Fruit fly (Drosophila melanogaster): ENCODE results near the gene CG2887.

The CG2887 gene

dm6 chrX:10515323-10515853 lies 37.1 kb upstream of the CG2887 start (continued):
- no peak for TF ChIP-seq wek (GFP tag; optimal IDR thresholded peaks at IDR 0.05)
- peak; percentile 80 for TF ChIP-seq croc (GFP tag; conservative IDR thresholded peaks at IDR 0.05)
- no peak for TF ChIP-seq CG7963 (GFP tag; IDR thresholded peaks at IDR 0.05; ENCODE audit: partially characterized antibody)
- no peak for TF ChIP-seq kay (GFP tag; optimal IDR thresholded peaks at IDR 0.05)
- TF ChIP-seq h (optimal IDR thresholded peaks at IDR 0.05): no peak
- TF ChIP-seq CG10654 (GFP tag; optimal IDR thresholded peaks at IDR 0.05): peak; percentile 30
- no peak for TF ChIP-seq CG4707 (GFP tag; optimal IDR thresholded peaks at IDR 0.05)
- no peak for TF ChIP-seq CG7745 (tag; optimal IDR thresholded peaks at IDR 0.05)
- no peak for TF ChIP-seq CG7372 (GFP tag; IDR thresholded peaks at IDR 0.05)
- no peak for TF ChIP-seq Atf6 (GFP tag; IDR thresholded peaks at IDR 0.05)
- TF ChIP-seq so (GFP tag; IDR thresholded peaks at IDR 0.05): no peak
- no peak for TF ChIP-seq CG15011 (GFP tag; optimal IDR thresholded peaks at IDR 0.05)
- 0 out of 3 replicates have a peak, but pooled peaks have one; percentile 31 for TF ChIP-seq CG11695 (GFP tag; IDR thresholded peaks at IDR 0.05)
- no peak for TF ChIP-seq repo (GFP tag; optimal IDR thresholded peaks at IDR 0.05)
- TF ChIP-seq CG5180 (GFP tag; optimal IDR thresholded peaks at IDR 0.05): peak; percentile 5
- peak; percentile 62 for TF ChIP-seq CG4424 (GFP tag; optimal IDR thresholded peaks at IDR 0.05)
- no peak for TF ChIP-seq CG5953 (GFP tag; IDR thresholded peaks at IDR 0.05)
- peak in 1 of 3 experiments; percentile 47 for TF ChIP-seq Stat92E (GFP tag; optimal IDR thresholded peaks at IDR 0.05)
- TF ChIP-seq Adf1 (GFP tag; IDR thresholded peaks at IDR 0.05): no peak
- TF ChIP-seq Lpt (GFP tag; optimal IDR thresholded peaks at IDR 0.05): no peak
- TF ChIP-seq MTF-1 (GFP tag; optimal IDR thresholded peaks at IDR 0.05; ENCODE audit: borderline replicate concordance): peak; percentile 37
- peak; percentile 55 for TF ChIP-seq az2 (GFP tag; optimal IDR thresholded peaks at IDR 0.05)
- no peak for TF ChIP-seq amos (GFP tag; IDR thresholded peaks at IDR 0.05; ENCODE audit: partially characterized antibody)
- TF ChIP-seq Six4 (GFP tag; optimal IDR thresholded peaks at IDR 0.05): peak; percentile 34
- no peak for TF ChIP-seq chinmo (GFP tag; IDR thresholded peaks at IDR 0.05; ENCODE audit: partially characterized antibody)
- TF ChIP-seq CG2120 (GFP tag; optimal IDR thresholded peaks at IDR 0.05): no peak
- peak; percentile 10 for TF ChIP-seq CG18476 (GFP tag; optimal IDR thresholded peaks at IDR 0.05)
- TF ChIP-seq dmrt99B (tag; optimal IDR thresholded peaks at IDR 0.05): peak; percentile 71
- TF ChIP-seq H2.0 (GFP tag; IDR thresholded peaks at IDR 0.05): no peak
- no peak for TF ChIP-seq sima (GFP tag; optimal IDR thresholded peaks at IDR 0.05)
- no peak for TF ChIP-seq pfk (GFP tag; optimal IDR thresholded peaks at IDR 0.05)
- TF ChIP-seq CG4854 (GFP tag; optimal IDR thresholded peaks at IDR 0.05): no peak
- TF ChIP-seq sens (GFP tag): peak; percentile 93
- peak; percentile 42 for TF ChIP-seq CG13624 (GFP tag; optimal IDR thresholded peaks at IDR 0.05)
- peak; percentile 61 for TF ChIP-seq Dad (GFP tag; optimal IDR thresholded peaks at IDR 0.05)
- TF ChIP-seq knrl (GFP tag; IDR thresholded peaks at IDR 0.05; ENCODE audit: partially characterized antibody): no peak
- peak; percentile 44 for TF ChIP-seq trh (GFP tag; optimal IDR thresholded peaks at IDR 0.05)
- peak; percentile 91 for TF ChIP-seq CG4404 (GFP tag; IDR thresholded peaks at IDR 0.05)
- peak; percentile 40 for TF ChIP-seq CG1602 (GFP tag; optimal IDR thresholded peaks at IDR 0.05)
- TF ChIP-seq CG13424 (tag; optimal IDR thresholded peaks at IDR 0.05): peak; percentile 31
- TF ChIP-seq Nf-YC (tag; optimal IDR thresholded peaks at IDR 0.05): peak; percentile 6
- TF ChIP-seq CG7556 (GFP tag; optimal IDR thresholded peaks at IDR 0.05): peak; percentile 40
- no peak for TF ChIP-seq Rx (GFP tag; IDR thresholded peaks at IDR 0.05)
- 0 out of 3 replicates have a peak, but pooled peaks have one; percentile 25 for TF ChIP-seq CG34422 (GFP tag; IDR thresholded peaks at IDR 0.05)
- no peak for TF ChIP-seq zfh2 (GFP tag; optimal IDR thresholded peaks at IDR 0.05)
- TF ChIP-seq ash1 (GFP tag; optimal IDR thresholded peaks at IDR 0.05): no peak
- 0 out of 2 replicates have a peak, but pooled peaks have one; percentile 35 for TF ChIP-seq CG4730 (GFP tag; IDR thresholded peaks at IDR 0.05)
- TF ChIP-seq CG17385 (GFP tag; optimal IDR thresholded peaks at IDR 0.05): peak; percentile 20
- no peak for TF ChIP-seq CG18599 (GFP tag; optimal IDR thresholded peaks at IDR 0.05)
- peak; percentile 20 for TF ChIP-seq fd64A (GFP tag; optimal IDR thresholded peaks at IDR 0.05)
- TF ChIP-seq Fer2 (tag; optimal IDR thresholded peaks at IDR 0.05): no peak
